Fruit fly (Drosophila melanogaster) whole organism: ENCODE results near the gene tal-AA.

Source experiments
- CG8478 ChIP-seq: fragments of >200 bp; optimal IDR thresholded peaks from 2 replicates; lab custom pipeline; 2018; ENCODE audit warnings: inconsistent platforms
- EcR ChIP-seq, 2 experiments: fragments of >200 bp; optimal IDR thresholded peaks; 2 replicates each; lab custom pipeline; 2017; ENCODE audit warnings: missing biosample characterization in 2 of 2, missing genetic modification characterization in 2 of 2, missing genetic modification reagents in 2 of 2
- pan ChIP-seq: fragments of >200 bp; optimal IDR thresholded peaks from 2 replicates; lab custom pipeline; 2017
- psq ChIP-seq: fragments of >200 bp; optimal IDR thresholded peaks from 2 replicates; lab custom pipeline; 2017

dm6 chr3R:13833515-13833914 lies 20.6 kb downstream of the tal-AA start:
- TF ChIP-seq EcR (GFP tag; optimal IDR thresholded peaks at IDR 0.05; lab: Kevin White, UChicago) (no peak), CG8478 (lab: Kevin White, UChicago) (no peak), pan (no peak), psq (lab: Kevin White, UChicago) (no peak)
